Worm (Caenorhabditis elegans): ENCODE data around the gene T11B7.2.

- TF ChIP-seq pes-1 (GFP tag; IDR thresholded peaks at IDR 0.05) (no peak), tra-4 (tag; optimal IDR thresholded peaks at IDR 0.05) (no peak), tbx-11 (GFP tag; IDR thresholded peaks at IDR 0.05) (no peak), ama-1 (optimal IDR thresholded peaks at IDR 0.05) (no peak), B0310.2 (tag; optimal IDR thresholded peaks at IDR 0.05) (no peak), sea-1 (GFP tag; conservative IDR thresholded peaks at IDR 0.05) (no peak), tbx-37 (GFP tag; conservative IDR thresholded peaks at IDR 0.05) (no peak), hmg-4 (GFP tag; optimal IDR thresholded peaks at IDR 0.05) (no peak), aly-1 (tag; optimal IDR thresholded peaks at IDR 0.05) (no peak), flt-1 (GFP tag; IDR thresholded peaks at IDR 0.05) (no peak), ceh-13 (GFP tag; optimal IDR thresholded peaks at IDR 0.05) (no peak)
Observed at ce11 chrIV:8886228-8886627, 41.9 kb upstream of the T11B7.2 start, which contains the start of gene C09G9.5.

Data from whole organism, early embryonic.